Worm (Caenorhabditis elegans) whole organism, L3 larva: ENCODE data around the gene Y17G9A.4.

Experiments used
- ceh-82 ChIP-seq: fragments of 150-350 bp; optimal IDR thresholded peaks from 2 replicates; lab custom pipeline; 2014; ENCODE audit warnings: missing biosample characterization, missing genetic modification characterization
- lin-39 ChIP-seq: fragments of 150-350 bp; optimal IDR thresholded peaks from 2 replicates; lab custom pipeline; 2018; ENCODE audit warnings: missing biosample characterization, missing genetic modification reagents, missing genetic modification characterization
- nhr-11 ChIP-seq: fragments of 150-350 bp; optimal IDR thresholded peaks from 2 replicates; lab custom pipeline; 2014; ENCODE audit warnings: missing biosample characterization, missing genetic modification characterization
- nhr-77 ChIP-seq: fragments of 150-350 bp; optimal IDR thresholded peaks from 2 replicates; lab custom pipeline; 2014; ENCODE audit warnings: missing biosample characterization, missing genetic modification characterization

DNA sequence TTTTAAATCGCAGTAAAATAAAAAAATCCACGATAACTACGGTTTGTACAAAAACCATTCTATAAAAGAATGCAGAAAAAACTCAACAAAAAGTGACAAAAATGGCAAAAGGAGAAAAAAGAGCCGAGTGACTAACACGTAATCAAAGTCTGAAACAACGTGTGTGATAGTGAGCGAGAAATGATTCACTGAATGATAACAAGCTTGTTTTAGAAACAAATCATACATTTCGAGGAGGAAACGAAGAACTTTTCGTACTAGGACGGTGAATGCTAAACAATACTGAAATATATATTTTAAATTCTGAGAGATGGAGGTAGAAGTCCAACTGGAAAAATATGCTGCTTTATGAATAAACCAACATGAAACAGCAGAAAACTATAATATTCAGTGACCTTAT lies 19.3 kb downstream of the Y17G9A.4 start:
- no peak for TF ChIP-seq nhr-11 (tag; lab: Kevin White, UChicago)
- no peak for TF ChIP-seq ceh-82 (tag; lab: Kevin White, UChicago)
- TF ChIP-seq lin-39 (tag; lab: Kevin White, UChicago) = no peak
- TF ChIP-seq nhr-77 (tag; lab: Kevin White, UChicago) = no peak
